Worm (Caenorhabditis elegans) whole organism, late embryonic: ENCODE results near the gene T10C6.6.

Source experiments
- ama-1 ChIP-seq: fragments of 150-350 bp; optimal IDR thresholded peaks from 2 replicates; lab custom pipeline; 2014
- fkh-10 ChIP-seq: fragments of 150-350 bp; optimal IDR thresholded peaks from 2 replicates; lab custom pipeline; 2014; ENCODE audit warnings: missing biosample characterization, missing genetic modification reagents, missing genetic modification characterization
- hlh-15 ChIP-seq: sonication (generic microtip); optimal IDR thresholded peaks from 2 replicates; lab custom pipeline; 2016; ENCODE audit warnings: missing genetic modification characterization, missing compliant biosample characterization
- hlh-8 ChIP-seq: sonication (generic microtip); optimal IDR thresholded peaks from 2 replicates; lab custom pipeline; 2016; ENCODE audit warnings: missing genotype, missing genetic modification characterization, missing compliant biosample characterization
- nhr-11 ChIP-seq: fragments of 150-350 bp; optimal IDR thresholded peaks from 2 replicates; lab custom pipeline; 2014; ENCODE audit warnings: missing biosample characterization, missing genetic modification characterization
- ref-2 ChIP-seq: sonication (generic microtip); optimal IDR thresholded peaks from 2 replicates; lab custom pipeline; 2016; ENCODE audit warnings: missing genetic modification characterization, missing compliant biosample characterization
- ttx-3 ChIP-seq: sonication (generic microtip); optimal IDR thresholded peaks from 2 replicates; lab custom pipeline; 2016; ENCODE audit warnings: missing genetic modification reagents, missing genetic modification characterization, missing compliant biosample characterization
- unc-3 ChIP-seq, 2 experiments: fragments of 200-800 bp in 1 of 2; sonication (Bioruptor generic) in 1 of 2; sonication (generic microtip) in 1 of 2; conservative IDR thresholded peaks in 1 of 2; optimal IDR thresholded peaks in 1 of 2; 2 replicates each; pipeline versions ENCODE4 v1.3.6 to Lab custom; 2016 to 2022; ENCODE audit warnings: missing compliant biosample characterization in 2 of 2, missing genetic modification characterization in 2 of 2, missing genetic modification reagents in 1 of 2

DNA sequence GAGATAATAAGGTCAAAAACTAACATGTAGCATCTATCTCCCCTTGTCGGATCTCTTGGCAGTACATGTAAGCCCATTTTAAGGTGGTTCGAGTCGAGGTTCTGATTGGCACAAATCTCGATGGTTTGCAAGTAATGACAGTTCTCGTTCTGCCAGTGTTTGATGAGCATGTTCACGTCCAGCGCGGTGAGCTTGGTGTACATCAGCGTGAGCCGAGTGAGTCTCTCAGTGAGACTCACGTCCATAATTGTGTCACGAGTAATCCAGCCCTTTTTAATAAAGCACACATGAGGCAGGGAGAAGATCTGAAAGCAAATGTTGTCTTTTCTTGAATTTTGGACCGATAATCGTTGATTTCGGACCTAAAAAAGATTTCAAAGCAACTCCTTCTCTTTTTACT, 8.6 kb downstream of the T10C6.6 start, which contains the start of gene T10C6.16:
- TF ChIP-seq unc-3 (GFP tag; conservative IDR thresholded peaks at IDR 0.05; lab: Robert Waterston, UW) (no peak), unc-3 (tag; optimal IDR thresholded peaks at IDR 0.05; lab: Kevin White, UChicago) (no peak), fkh-10 (GFP tag; lab: Kevin White, UChicago) (no peak), ttx-3 (no peak), ama-1 (lab: Kevin White, UChicago) (no peak), hlh-15 (tag; lab: Kevin White, UChicago) (no peak), ref-2 (tag; lab: Kevin White, UChicago) (no peak), hlh-8 (tag; lab: Kevin White, UChicago) (no peak), nhr-11 (tag; lab: Kevin White, UChicago) (no peak)
